Fruit fly (Drosophila melanogaster) Kc167 (cell line): ENCODE measurements around the gene tll.

Experiments used
- Myc ChIP-seq: fragments of >200 bp; optimal IDR thresholded peaks from 2 replicates; lab custom pipeline; 2017; ENCODE audit warnings: missing external identifiers
- Sin3A ChIP-seq: fragments of >200 bp; optimal IDR thresholded peaks from 2 replicates; lab custom pipeline; 2018; ENCODE audit warnings: missing external identifiers
- h ChIP-seq: fragments of >200 bp; optimal IDR thresholded peaks from 3 replicates; lab custom pipeline; 2018; ENCODE audit warnings: missing external identifiers
- insv ChIP-seq: fragments of >200 bp; optimal IDR thresholded peaks from 3 replicates; lab custom pipeline; 2018; ENCODE audit warnings: missing external identifiers
- psq ChIP-seq: fragments of >200 bp; optimal IDR thresholded peaks from 2 replicates; lab custom pipeline; 2017; ENCODE audit warnings: missing external identifiers
- ttk ChIP-seq: sonication (Bioruptor generic); optimal IDR thresholded peaks from 2 replicates; lab custom pipeline; 2017; ENCODE audit warnings: missing external identifiers

tll gene

dm6 chr3R:30811300-30812022 is 40.7 kb upstream of the tll start:
- no peak for TF ChIP-seq h (lab: Kevin White, UChicago)
- no peak for TF ChIP-seq psq
- no peak for TF ChIP-seq insv (lab: Kevin White, UChicago)

- TF ChIP-seq Sin3A (lab: Kevin White, UChicago) (no peak), insv (lab: Kevin White, UChicago) (no peak), ttk (lab: Kevin White, UChicago) (no peak), Myc (lab: Kevin White, UChicago) (no peak), h (lab: Kevin White, UChicago) (no peak), psq (no peak)
Observed at dm6 chr3R:30812023-30812345, 40.1 kb upstream of the tll start.

dm6 chr3R:30812401-30813207 is 39.5 kb upstream of the tll start:
- TF ChIP-seq Myc (lab: Kevin White, UChicago): no peak
- no peak for TF ChIP-seq psq
- TF ChIP-seq ttk (lab: Kevin White, UChicago): no peak
- TF ChIP-seq Sin3A (lab: Kevin White, UChicago): no peak
- no peak for TF ChIP-seq h (lab: Kevin White, UChicago)
- TF ChIP-seq insv (lab: Kevin White, UChicago): no peak

- TF ChIP-seq Sin3A (lab: Kevin White, UChicago): no peak
Observed at dm6 chr3R:30813903-30814339, 38.2 kb upstream of the tll start.

- no peak for TF ChIP-seq h (lab: Kevin White, UChicago)
- no peak for TF ChIP-seq ttk (lab: Kevin White, UChicago)
- TF ChIP-seq insv (lab: Kevin White, UChicago): no peak
- TF ChIP-seq Sin3A (lab: Kevin White, UChicago): no peak
- TF ChIP-seq psq: no peak
- no peak for TF ChIP-seq Myc (lab: Kevin White, UChicago)
Observed at dm6 chr3R:30814597-30815252, 37.4 kb upstream of the tll start.

- no peak for TF ChIP-seq insv (lab: Kevin White, UChicago)
Observed at dm6 chr3R:30816200-30816599, 35.9 kb upstream of the tll start.

- TF ChIP-seq psq: no peak
- TF ChIP-seq Myc (lab: Kevin White, UChicago): no peak
- TF ChIP-seq insv (lab: Kevin White, UChicago): no peak
- no peak for TF ChIP-seq h (lab: Kevin White, UChicago)
- no peak for TF ChIP-seq Sin3A (lab: Kevin White, UChicago)
Observed at dm6 chr3R:30817246-30817645, 34.9 kb upstream of the tll start.

dm6 chr3R:30820707-30821319 is 31.3 kb upstream of the tll start:
- TF ChIP-seq h (lab: Kevin White, UChicago) (no peak), ttk (lab: Kevin White, UChicago) (no peak), Myc (lab: Kevin White, UChicago) (no peak), psq (no peak), Sin3A (lab: Kevin White, UChicago) (no peak), insv (lab: Kevin White, UChicago) (no peak)

- TF ChIP-seq ttk (lab: Kevin White, UChicago) (no peak), Myc (lab: Kevin White, UChicago) (no peak), Sin3A (lab: Kevin White, UChicago) (no peak), psq (no peak), insv (lab: Kevin White, UChicago) (no peak), h (lab: Kevin White, UChicago) (no peak)
Observed at dm6 chr3R:30821968-30822449, 30.1 kb upstream of the tll start.

dm6 chr3R:30827544-30827943 is 24.6 kb upstream of the tll start, which contains the start of gene CG15544:
TSS of gene CG15544 (plus strand) at chr3R:30827819.
- no peak for TF ChIP-seq ttk (lab: Kevin White, UChicago)

- TF ChIP-seq psq (no peak), Sin3A (lab: Kevin White, UChicago) (no peak), Myc (lab: Kevin White, UChicago) (no peak), h (lab: Kevin White, UChicago) (no peak), insv (lab: Kevin White, UChicago) (no peak), ttk (lab: Kevin White, UChicago) (no peak)
Observed at dm6 chr3R:30828433-30829034, 23.6 kb upstream of the tll start.
